Worm (Caenorhabditis elegans) whole organism, mixed stage, embryonic: Measurements from ENCODE around the gene Y47G7B.2.

ENCODE experiments used
- M03D4.4 ChIP-seq: sonication (generic microtip); optimal IDR thresholded peaks from 2 replicates; lab custom pipeline; 2017; ENCODE audit warnings: mild to moderate bottlenecking, missing genetic modification characterization, missing compliant biosample characterization
- blmp-1 ChIP-seq: fragments of 150-350 bp; optimal IDR thresholded peaks from 2 replicates; lab custom pipeline; 2014; ENCODE audit warnings: missing biosample characterization, missing genetic modification characterization
- ceh-39 ChIP-seq: fragments of 150-350 bp; optimal IDR thresholded peaks from 2 replicates; lab custom pipeline; 2014; ENCODE audit warnings: missing biosample characterization, missing genetic modification characterization
- ceh-43 ChIP-seq: fragments of 200-800 bp; sonication (Bioruptor generic); optimal IDR thresholded peaks from 2 replicates; lab custom pipeline; 2018; ENCODE audit warnings: mild to moderate bottlenecking, missing genetic modification characterization, moderate library complexity, missing compliant biosample characterization
- cnd-1 ChIP-seq: fragments of 200-800 bp; sonication (Bioruptor generic); optimal IDR thresholded peaks from 2 replicates; lab custom pipeline; 2018; ENCODE audit warnings: mild to moderate bottlenecking, missing genetic modification characterization, missing compliant biosample characterization
- drap-1 ChIP-seq: fragments of 200-800 bp; sonication (Bioruptor generic); optimal IDR thresholded peaks from 3 replicates; lab custom pipeline; 2018; ENCODE audit warnings: mild to moderate bottlenecking, missing genetic modification characterization, missing compliant biosample characterization
- elt-1 ChIP-seq: sonication (generic microtip); optimal IDR thresholded peaks from 2 replicates; lab custom pipeline; 2017; ENCODE audit warnings: missing genetic modification characterization, mild to moderate bottlenecking, missing compliant biosample characterization, antibody characterized with exemption, moderate library complexity, borderline replicate concordance; ENCODE audit not compliant: insufficient read depth
- elt-3 ChIP-seq: fragments of 150-350 bp; optimal IDR thresholded peaks from 2 replicates; lab custom pipeline; 2014; ENCODE audit warnings: missing biosample characterization, missing genetic modification characterization
- flh-1 ChIP-seq: fragments of 200-800 bp; sonication (Bioruptor generic); optimal IDR thresholded peaks from 2 replicates; lab custom pipeline; 2018; ENCODE audit warnings: mild to moderate bottlenecking, missing genetic modification characterization, moderate library complexity, missing compliant biosample characterization
- ham-2 ChIP-seq: fragments of 200-800 bp; sonication (Bioruptor generic); optimal IDR thresholded peaks from 2 replicates; lab custom pipeline; 2018; ENCODE audit warnings: mild to moderate bottlenecking, missing genetic modification characterization, missing compliant biosample characterization
- hlh-1 ChIP-seq: fragments of 150-350 bp; optimal IDR thresholded peaks from 2 replicates; lab custom pipeline; 2014; ENCODE audit warnings: missing biosample characterization, missing genetic modification reagents, missing genetic modification characterization
- lin-13 ChIP-seq: fragments of 150-350 bp; optimal IDR thresholded peaks from 2 replicates; lab custom pipeline; 2014; ENCODE audit warnings: missing biosample characterization, missing genetic modification characterization
- lin-32 ChIP-seq: fragments of 200-800 bp; sonication (Bioruptor generic); optimal IDR thresholded peaks from 2 replicates; lab custom pipeline; 2018; ENCODE audit warnings: mild to moderate bottlenecking, missing genetic modification characterization, missing compliant biosample characterization
- lsy-2 ChIP-seq: fragments of 150-350 bp; optimal IDR thresholded peaks from 2 replicates; lab custom pipeline; 2014; ENCODE audit warnings: missing biosample characterization, missing genetic modification characterization
- mep-1 ChIP-seq: fragments of 150-350 bp; optimal IDR thresholded peaks from 2 replicates; lab custom pipeline; 2017; ENCODE audit warnings: missing biosample characterization, missing genetic modification reagents, missing genetic modification characterization, inconsistent platforms
- mls-2 ChIP-seq: sonication (generic microtip); optimal IDR thresholded peaks from 2 replicates; lab custom pipeline; 2016; ENCODE audit warnings: mild to moderate bottlenecking, missing genetic modification characterization, moderate library complexity, missing compliant biosample characterization
- nhr-12 ChIP-seq: fragments of 150-350 bp; optimal IDR thresholded peaks from 2 replicates; lab custom pipeline; 2014; ENCODE audit warnings: missing biosample characterization, missing genetic modification characterization
- nhr-237 ChIP-seq: fragments of 150-350 bp; optimal IDR thresholded peaks from 2 replicates; lab custom pipeline; 2014; ENCODE audit warnings: missing biosample characterization, missing genetic modification characterization
- nhr-28 ChIP-seq: fragments of 150-350 bp; optimal IDR thresholded peaks from 2 replicates; lab custom pipeline; 2014; ENCODE audit warnings: missing biosample characterization, missing genetic modification characterization
- nhr-76 ChIP-seq: sonication (generic microtip); optimal IDR thresholded peaks from 2 replicates; lab custom pipeline; 2017; ENCODE audit warnings: missing biosample characterization, missing genetic modification characterization
- pha-4 ChIP-seq: fragments of 150-350 bp; optimal IDR thresholded peaks from 2 replicates; lab custom pipeline; 2018; ENCODE audit warnings: missing biosample characterization, missing genetic modification reagents, missing genetic modification characterization
- sem-2 ChIP-seq: fragments of 200-800 bp; sonication (Bioruptor generic); optimal IDR thresholded peaks from 2 replicates; lab custom pipeline; 2018; ENCODE audit warnings: mild to moderate bottlenecking, missing genetic modification characterization, missing compliant biosample characterization
- snpc-4 ChIP-seq: fragments of 150-350 bp; optimal IDR thresholded peaks from 2 replicates; lab custom pipeline; 2014; ENCODE audit warnings: missing biosample characterization, missing genetic modification characterization
- sptf-1 ChIP-seq: sonication (generic microtip); optimal IDR thresholded peaks from 2 replicates; lab custom pipeline; 2017; ENCODE audit warnings: mild to moderate bottlenecking, missing genetic modification characterization, moderate library complexity, missing compliant biosample characterization
- tbx-8 ChIP-seq: fragments of 200-800 bp; sonication (Bioruptor generic); optimal IDR thresholded peaks from 2 replicates; lab custom pipeline; 2018; ENCODE audit warnings: mild to moderate bottlenecking, missing genetic modification characterization, moderate library complexity, missing compliant biosample characterization
- unc-120 ChIP-seq: sonication (generic microtip); optimal IDR thresholded peaks from 2 replicates; lab custom pipeline; 2017; ENCODE audit warnings: missing genetic modification characterization, missing compliant biosample characterization; ENCODE audit not compliant: poor library complexity, severe bottlenecking
- unc-39 ChIP-seq: fragments of 150-350 bp; optimal IDR thresholded peaks from 2 replicates; lab custom pipeline; 2014; ENCODE audit warnings: missing biosample characterization, missing genetic modification characterization
- unc-62 ChIP-seq: fragments of 150-350 bp; optimal IDR thresholded peaks from 2 replicates; lab custom pipeline; 2014; ENCODE audit warnings: missing biosample characterization, missing genetic modification reagents, missing genetic modification characterization
- zip-8 ChIP-seq: fragments of 150-350 bp; optimal IDR thresholded peaks from 2 replicates; lab custom pipeline; 2014; ENCODE audit warnings: missing biosample characterization, missing genetic modification characterization
- ztf-11 ChIP-seq: fragments of 150-350 bp; optimal IDR thresholded peaks from 2 replicates; lab custom pipeline; 2014; ENCODE audit warnings: missing biosample characterization, missing genetic modification characterization

Y47G7B.2 gene

ce11 chrII:2719212-2719611 lies 11.4 kb upstream of the Y47G7B.2 start:
- TF ChIP-seq elt-1 (tag; lab: Kevin White, UChicago) (no peak), unc-39 (tag; lab: Kevin White, UChicago) (no peak), unc-120 (tag; lab: Kevin White, UChicago) (no peak), zip-8 (tag; lab: Kevin White, UChicago) (no peak), ham-2 (GFP tag; lab: Kevin White, UChicago) (no peak), lin-32 (GFP tag; lab: Kevin White, UChicago) (no peak), ztf-11 (tag; lab: Kevin White, UChicago) (no peak), flh-1 (GFP tag; lab: Kevin White, UChicago) (no peak), lsy-2 (tag; lab: Kevin White, UChicago) (no peak), hlh-1 (tag; lab: Kevin White, UChicago) (no peak), mep-1 (tag; lab: Kevin White, UChicago) (no peak)

ce11 chrII:2717335-2717734 lies 9.5 kb upstream of the Y47G7B.2 start, which contains the start of gene T05A8.3:
Gene T05A8.3, minus strand, starts transcription at chrII:2717435.
- no peak for TF ChIP-seq zip-8 (tag; lab: Kevin White, UChicago)
- no peak for TF ChIP-seq sptf-1 (tag; lab: Kevin White, UChicago)
- TF ChIP-seq elt-3 (tag; lab: Kevin White, UChicago): no peak
- TF ChIP-seq sem-2 (GFP tag; lab: Kevin White, UChicago): no peak
- no peak for TF ChIP-seq ceh-39 (tag; lab: Kevin White, UChicago)
- TF ChIP-seq snpc-4: no peak
- no peak for TF ChIP-seq lsy-2 (tag; lab: Kevin White, UChicago)
- TF ChIP-seq nhr-28 (tag; lab: Kevin White, UChicago): no peak
- no peak for TF ChIP-seq cnd-1 (tag; lab: Kevin White, UChicago)
- TF ChIP-seq M03D4.4 (tag; lab: Kevin White, UChicago): no peak
- TF ChIP-seq unc-39 (tag; lab: Kevin White, UChicago): no peak
- TF ChIP-seq unc-120 (tag; lab: Kevin White, UChicago): no peak
- no peak for TF ChIP-seq pha-4 (tag; lab: Kevin White, UChicago)
- no peak for TF ChIP-seq mls-2 (tag; lab: Kevin White, UChicago)
- no peak for TF ChIP-seq mep-1 (tag; lab: Kevin White, UChicago)
- TF ChIP-seq ceh-43 (GFP tag; lab: Kevin White, UChicago): no peak

- TF ChIP-seq ceh-39 (tag; lab: Kevin White, UChicago) (no peak), tbx-8 (GFP tag; lab: Kevin White, UChicago) (no peak), unc-120 (tag; lab: Kevin White, UChicago) (no peak), lin-32 (GFP tag; lab: Kevin White, UChicago) (no peak), blmp-1 (no peak), pha-4 (tag; lab: Kevin White, UChicago) (no peak), lsy-2 (tag; lab: Kevin White, UChicago) (no peak), elt-3 (tag; lab: Kevin White, UChicago) (no peak), unc-62 (no peak), snpc-4 (no peak), sem-2 (GFP tag; lab: Kevin White, UChicago) (no peak), flh-1 (GFP tag; lab: Kevin White, UChicago) (no peak), hlh-1 (tag; lab: Kevin White, UChicago) (no peak), zip-8 (tag; lab: Kevin White, UChicago) (no peak), nhr-28 (tag; lab: Kevin White, UChicago) (no peak), unc-39 (tag; lab: Kevin White, UChicago) (no peak), elt-1 (tag; lab: Kevin White, UChicago) (no peak), sptf-1 (tag; lab: Kevin White, UChicago) (no peak), nhr-76 (no peak)
These were observed 3.1 kb upstream of the Y47G7B.2 start, which contains the start of gene T05A8.2 for ce11 chrII:2710919-2711318. Gene T05A8.2, minus strand, starts transcription at chrII:2711019.

- TF ChIP-seq blmp-1: no peak
- no peak for TF ChIP-seq mep-1 (tag; lab: Kevin White, UChicago)
- no peak for TF ChIP-seq nhr-237 (tag; lab: Kevin White, UChicago)
- TF ChIP-seq hlh-1 (tag; lab: Kevin White, UChicago): no peak
- no peak for TF ChIP-seq drap-1 (GFP tag; lab: Kevin White, UChicago)
- no peak for TF ChIP-seq lin-13 (tag; lab: Kevin White, UChicago)
- TF ChIP-seq unc-120 (tag; lab: Kevin White, UChicago): no peak
- TF ChIP-seq elt-3 (tag; lab: Kevin White, UChicago): no peak
- TF ChIP-seq ceh-39 (tag; lab: Kevin White, UChicago): no peak
- no peak for TF ChIP-seq sem-2 (GFP tag; lab: Kevin White, UChicago)
- no peak for TF ChIP-seq nhr-12 (tag; lab: Kevin White, UChicago)
These were observed 2.1 kb upstream of the Y47G7B.2 start, which contains the start of gene T05A8.1 for ce11 chrII:2709942-2710341. Gene T05A8.1, minus strand, starts transcription at chrII:2710042.
